Fruit fly (Drosophila melanogaster): Measurements from ENCODE around the gene Or94a.

- TF ChIP-seq fd85E (GFP tag; optimal IDR thresholded peaks at IDR 0.05) (no peak), Sox15 (GFP tag; optimal IDR thresholded peaks at IDR 0.05) (no peak), CG8319 (GFP tag; optimal IDR thresholded peaks at IDR 0.05) (no peak), Sox102F (GFP tag; optimal IDR thresholded peaks at IDR 0.05) (no peak), Eip78C (GFP tag) (peak; percentile 17), Blimp-1 (GFP tag; optimal IDR thresholded peaks at IDR 0.05) (no peak), CG6276 (GFP tag; optimal IDR thresholded peaks at IDR 0.05) (no peak), Met (GFP tag; optimal IDR thresholded peaks at IDR 0.05) (no peak)
These were observed 26.4 kb downstream of the Or94a start for dm6 chr3R:23013482-23013881.
